Fruit fly (Drosophila melanogaster) whole organism, embryonic: ENCODE results near the gene CG10298.

Source experiments
- Ada2b ChIP-seq: fragments of 200-800 bp; sonication (Bioruptor generic); IDR thresholded peaks from 2 replicates; pipeline ENCODE4 v1.3.6; 2022; ENCODE audit warnings: missing biosample characterization, missing genetic modification characterization
- Adf1 ChIP-seq: fragments of 200-800 bp; sonication (Bioruptor generic); IDR thresholded peaks from 2 replicates; pipeline ENCODE4 v1.3.6; 2022; ENCODE audit warnings: missing biosample characterization, missing genetic modification characterization
- Bteb2 ChIP-seq: fragments of 200-800 bp; sonication (Bioruptor generic); optimal IDR thresholded peaks from 2 replicates; lab custom pipeline; 2016; ENCODE audit warnings: missing biosample characterization, missing genetic modification characterization
- CG10431 ChIP-seq: fragments of 200-800 bp; sonication (Bioruptor generic); optimal IDR thresholded peaks from 3 replicates; lab custom pipeline; 2018; ENCODE audit warnings: missing biosample characterization, mild to moderate bottlenecking, missing genetic modification characterization
- CG12104 ChIP-seq: fragments of 200-800 bp; sonication (Bioruptor generic); optimal IDR thresholded peaks from 3 replicates; lab custom pipeline; 2016; ENCODE audit warnings: missing biosample characterization, missing genetic modification characterization
- CG12391 ChIP-seq: fragments of 200-800 bp; sonication (Bioruptor generic); optimal IDR thresholded peaks from 3 replicates; lab custom pipeline; 2018; ENCODE audit warnings: missing biosample characterization, mild to moderate bottlenecking, missing genetic modification characterization, moderate library complexity
- CG13424 ChIP-seq: fragments of 200-800 bp; sonication (Bioruptor generic); optimal IDR thresholded peaks from 2 replicates; lab custom pipeline; 2019; ENCODE audit warnings: missing biosample characterization, mild to moderate bottlenecking, missing genetic modification characterization, moderate library complexity
- CG14860 ChIP-seq: fragments of 200-800 bp; sonication (Bioruptor generic); IDR thresholded peaks from 3 replicates; pipeline ENCODE4 v1.3.6; 2022; ENCODE audit warnings: missing biosample characterization, missing genetic modification characterization; ENCODE audit not compliant: partially characterized antibody
- CG15073 ChIP-seq: fragments of 200-800 bp; sonication (Bioruptor generic); optimal IDR thresholded peaks from 2 replicates; lab custom pipeline; 2016; ENCODE audit warnings: missing biosample characterization, missing genetic modification characterization
- CG16813 ChIP-seq: fragments of 200-800 bp; sonication (Bioruptor generic); IDR thresholded peaks from 3 replicates; pipeline ENCODE4 v1.3.6; 2022; ENCODE audit warnings: missing biosample characterization, missing genetic modification characterization; ENCODE audit not compliant: partially characterized antibody
- CG18262 ChIP-seq: fragments of 200-800 bp; optimal IDR thresholded peaks from 3 replicates; lab custom pipeline; 2019; ENCODE audit warnings: missing biosample characterization, mild to moderate bottlenecking, missing genetic modification characterization, moderate library complexity
- CG2712 ChIP-seq: fragments of 200-800 bp; optimal IDR thresholded peaks from 3 replicates; lab custom pipeline; 2019; ENCODE audit warnings: missing biosample characterization, mild to moderate bottlenecking, missing genetic modification characterization, moderate library complexity
- CG3281 ChIP-seq: fragments of 200-800 bp; sonication (Bioruptor generic); optimal IDR thresholded peaks from 3 replicates; lab custom pipeline; 2017; ENCODE audit warnings: missing biosample characterization, mild to moderate bottlenecking, missing genetic modification characterization
- CG5245 ChIP-seq: fragments of 200-800 bp; sonication (Bioruptor generic); optimal IDR thresholded peaks from 3 replicates; lab custom pipeline; 2016; ENCODE audit warnings: missing biosample characterization, missing genetic modification characterization
- CG6175 ChIP-seq: fragments of 200-800 bp; sonication (Bioruptor generic); IDR thresholded peaks from 3 replicates; pipeline ENCODE4 v1.3.6; 2022; ENCODE audit warnings: missing biosample characterization, missing genetic modification characterization
- CG6813 ChIP-seq: fragments of 200-800 bp; sonication (Bioruptor generic); optimal IDR thresholded peaks from 2 replicates; lab custom pipeline; 2017; ENCODE audit warnings: missing biosample characterization, missing genetic modification characterization, mild to moderate bottlenecking, moderate library complexity, missing genetic modification reagents
- CG8359 ChIP-seq: fragments of 200-800 bp; sonication (Bioruptor generic); optimal IDR thresholded peaks from 2 replicates; lab custom pipeline; 2017; ENCODE audit warnings: missing biosample characterization, mild to moderate bottlenecking, missing genetic modification characterization, borderline replicate concordance
- Doc3 ChIP-seq: fragments of 200-800 bp; sonication (Bioruptor generic); IDR thresholded peaks from 3 replicates; pipeline ENCODE4 v1.3.6; 2022; ENCODE audit warnings: missing biosample characterization, missing genetic modification characterization; ENCODE audit not compliant: partially characterized antibody
- H2.0 ChIP-seq: fragments of 200-800 bp; sonication (Bioruptor generic); IDR thresholded peaks from 2 replicates; pipeline ENCODE4 v1.3.6; 2022; ENCODE audit warnings: missing biosample characterization, missing genetic modification characterization
- Hmr ChIP-seq: fragments of 200-800 bp; sonication (Bioruptor generic); optimal IDR thresholded peaks from 3 replicates; lab custom pipeline; 2017; ENCODE audit warnings: mild to moderate bottlenecking, missing biosample characterization, missing genetic modification reagents, missing genetic modification characterization
- Hr3 ChIP-seq: fragments of 200-800 bp; sonication (Bioruptor generic); optimal IDR thresholded peaks from 3 replicates; lab custom pipeline; 2016; ENCODE audit warnings: missing biosample characterization, missing genetic modification characterization
- Lpt ChIP-seq: fragments of >200 bp; optimal IDR thresholded peaks from 2 replicates; lab custom pipeline; 2018; ENCODE audit warnings: missing biosample characterization, missing genetic modification characterization
- Mad ChIP-seq: fragments of 200-800 bp; sonication (Bioruptor generic); optimal IDR thresholded peaks from 2 replicates; lab custom pipeline; 2016; ENCODE audit warnings: missing biosample characterization, missing genetic modification characterization
- Nf-YA ChIP-seq: fragments of 200-800 bp; sonication (Bioruptor generic); IDR thresholded peaks from 2 replicates; pipeline ENCODE4 v1.3.6; 2022; ENCODE audit warnings: missing biosample characterization, missing genetic modification characterization
- Oaz ChIP-seq: fragments of 200-800 bp; sonication (Bioruptor generic); IDR thresholded peaks from 2 replicates; pipeline ENCODE4 v1.3.6; 2022; ENCODE audit warnings: missing biosample characterization, missing genetic modification characterization
- Optix ChIP-seq: fragments of 200-800 bp; sonication (Bioruptor generic); IDR thresholded peaks from 3 replicates; pipeline ENCODE4 v1.3.6; 2022; ENCODE audit warnings: missing biosample characterization, missing genetic modification characterization
- PHDP ChIP-seq: fragments of 200-800 bp; sonication (Bioruptor generic); optimal IDR thresholded peaks from 3 replicates; lab custom pipeline; 2018; ENCODE audit warnings: missing biosample characterization, mild to moderate bottlenecking, missing genetic modification characterization, moderate library complexity
- Xbp1 ChIP-seq: fragments of 200-800 bp; sonication (Bioruptor generic); optimal IDR thresholded peaks from 3 replicates; lab custom pipeline; 2016; ENCODE audit warnings: missing biosample characterization, mild to moderate bottlenecking, missing genetic modification characterization
- ash1 ChIP-seq: fragments of 200-800 bp; sonication (Bioruptor generic); optimal IDR thresholded peaks from 2 replicates; lab custom pipeline; 2018; ENCODE audit warnings: missing biosample characterization, mild to moderate bottlenecking, missing genetic modification characterization
- chif ChIP-seq, 2 experiments: fragments of 200-800 bp; sonication (Bioruptor generic); optimal IDR thresholded peaks; 3 replicates each; lab custom pipeline; 2016; ENCODE audit warnings: missing biosample characterization in 2 of 2, missing genetic modification characterization in 2 of 2
- crol ChIP-seq: fragments of 200-800 bp; sonication (Bioruptor generic); IDR thresholded peaks from 2 replicates; pipeline ENCODE4 v1.3.6; 2022; ENCODE audit warnings: missing biosample characterization, missing genetic modification characterization
- crp ChIP-seq, 2 experiments: fragments of 200-800 bp; sonication (Bioruptor generic); optimal IDR thresholded peaks; 2 replicates in 1 of 2; 3 replicates in 1 of 2; lab custom pipeline; 2017; ENCODE audit warnings: missing biosample characterization in 2 of 2, missing genetic modification characterization in 2 of 2, mild to moderate bottlenecking in 1 of 2, moderate library complexity in 1 of 2
- dpn ChIP-seq, 2 experiments: fragments of 200-800 bp; sonication (Bioruptor generic); optimal IDR thresholded peaks; 3 replicates each; lab custom pipeline; 2016; ENCODE audit warnings: missing biosample characterization in 2 of 2, missing genetic modification characterization in 2 of 2
- fu2 ChIP-seq: fragments of 200-800 bp; sonication (Bioruptor generic); optimal IDR thresholded peaks from 2 replicates; lab custom pipeline; 2016; ENCODE audit warnings: missing biosample characterization, missing genetic modification characterization
- gcm ChIP-seq: fragments of 200-800 bp; sonication (Bioruptor generic); optimal IDR thresholded peaks from 2 replicates; lab custom pipeline; 2019; ENCODE audit warnings: missing biosample characterization, mild to moderate bottlenecking, missing genetic modification characterization, moderate library complexity
- hb ChIP-seq: fragments of 200-800 bp; sonication (Bioruptor generic); IDR thresholded peaks from 3 replicates; pipeline ENCODE4 v1.3.6; 2022; ENCODE audit warnings: missing biosample characterization, missing genetic modification characterization; ENCODE audit not compliant: partially characterized antibody
- her ChIP-seq: fragments of 200-800 bp; sonication (Bioruptor generic); optimal IDR thresholded peaks from 2 replicates; lab custom pipeline; 2016; ENCODE audit warnings: missing biosample characterization, missing genetic modification characterization
- ind ChIP-seq: fragments of 200-800 bp; sonication (Bioruptor generic); optimal IDR thresholded peaks from 3 replicates; lab custom pipeline; 2016; ENCODE audit warnings: missing biosample characterization, missing genetic modification characterization
- lbe ChIP-seq: fragments of 200-800 bp; sonication (Bioruptor generic); optimal IDR thresholded peaks from 2 replicates; lab custom pipeline; 2016; ENCODE audit warnings: missing biosample characterization, mild to moderate bottlenecking, missing genetic modification characterization
- nerfin-1 ChIP-seq: fragments of 200-800 bp; sonication (Bioruptor generic); optimal IDR thresholded peaks from 3 replicates; lab custom pipeline; 2019; ENCODE audit warnings: missing biosample characterization, mild to moderate bottlenecking, missing genetic modification characterization, moderate library complexity
- nom ChIP-seq: fragments of 200-800 bp; sonication (Bioruptor generic); optimal IDR thresholded peaks from 2 replicates; lab custom pipeline; 2017; ENCODE audit warnings: missing biosample characterization, missing genetic modification characterization, mild to moderate bottlenecking, moderate library complexity, missing genetic modification reagents
- peb ChIP-seq: fragments of 200-800 bp; sonication (Bioruptor generic); IDR thresholded peaks from 2 replicates; pipeline ENCODE4 v1.3.6; 2022; ENCODE audit warnings: missing biosample characterization, missing genetic modification characterization
- phol ChIP-seq: fragments of 200-800 bp; sonication (Bioruptor generic); optimal IDR thresholded peaks from 3 replicates; lab custom pipeline; 2018; ENCODE audit warnings: missing biosample characterization, mild to moderate bottlenecking, missing genetic modification characterization, moderate library complexity
- psq ChIP-seq: fragments of 200-800 bp; sonication (Bioruptor generic); optimal IDR thresholded peaks from 2 replicates; lab custom pipeline; 2017; ENCODE audit warnings: missing biosample characterization, missing genetic modification characterization
- scrt ChIP-seq: fragments of 200-800 bp; sonication (Bioruptor generic); optimal IDR thresholded peaks from 2 replicates; lab custom pipeline; 2018; ENCODE audit warnings: missing biosample characterization, mild to moderate bottlenecking, missing genetic modification characterization, moderate library complexity
- sob ChIP-seq: fragments of 200-800 bp; sonication (Bioruptor generic); IDR thresholded peaks from 2 replicates; pipeline ENCODE4 v1.3.6; 2022; ENCODE audit warnings: missing biosample characterization, missing genetic modification characterization
- ssp ChIP-seq: fragments of 200-800 bp; sonication (Bioruptor generic); IDR thresholded peaks from 2 replicates; pipeline ENCODE4 v1.3.6; 2022; ENCODE audit warnings: missing biosample characterization, missing genetic modification characterization
- stwl ChIP-seq: fragments of 200-800 bp; sonication (Bioruptor generic); optimal IDR thresholded peaks from 3 replicates; lab custom pipeline; 2018; ENCODE audit warnings: missing biosample characterization, mild to moderate bottlenecking, missing genetic modification characterization, moderate library complexity
- tap ChIP-seq: fragments of 200-800 bp; optimal IDR thresholded peaks from 3 replicates; lab custom pipeline; 2019; ENCODE audit warnings: missing biosample characterization, mild to moderate bottlenecking, missing genetic modification characterization, moderate library complexity
- tna ChIP-seq: fragments of 200-800 bp; sonication (Bioruptor generic); IDR thresholded peaks from 2 replicates; pipeline ENCODE4 v1.3.6; 2022; ENCODE audit warnings: missing biosample characterization, missing genetic modification characterization; ENCODE audit not compliant: partially characterized antibody
- unc-4 ChIP-seq: fragments of 200-800 bp; sonication (Bioruptor generic); IDR thresholded peaks from 2 replicates; pipeline ENCODE4 v1.3.6; 2022; ENCODE audit warnings: missing biosample characterization, missing genetic modification characterization; ENCODE audit not compliant: partially characterized antibody

Gene CG10298

dm6 chr3R:6380129-6380528, 37.3 kb downstream of the CG10298 start, which contains the start of the genes CG1024 and TfIIFalpha (continued):
- TF ChIP-seq nom (GFP tag; lab: Kevin White, UChicago) (no peak), CG13424 (tag; lab: Kevin White, UChicago) (peak; percentile 27), Bteb2 (no peak), CG3281 (no peak), PHDP (tag; lab: Kevin White, UChicago) (no peak), H2.0 (GFP tag; lab: Robert Waterston, UW) (no peak), fu2 (GFP tag; lab: Kevin White, UChicago) (no peak), chif (GFP tag; optimal IDR thresholded peaks at IDR 0.05; lab: Kevin White, UChicago) (no peak), unc-4 (peak; percentile 88), Xbp1 (GFP tag; lab: Kevin White, UChicago) (peak; percentile 3), Adf1 (0 out of 2 replicates have a peak, but pooled peaks have one; percentile 8), crp (GFP tag; optimal IDR thresholded peaks at IDR 0.05; lab: Kevin White, UChicago) (no peak), Lpt (GFP tag; lab: Kevin White, UChicago) (no peak), Mad (GFP tag; lab: Kevin White, UChicago) (no peak), scrt (no peak), peb (GFP tag; lab: Robert Waterston, UW) (no peak), CG5245 (no peak), ind (GFP tag; lab: Kevin White, UChicago) (no peak), her (GFP tag; lab: Kevin White, UChicago) (no peak), lbe (GFP tag; lab: Kevin White, UChicago) (peak; percentile 19), CG12391 (tag; lab: Kevin White, UChicago) (peak; percentile 36), ssp (GFP tag; lab: Robert Waterston, UW) (no peak), Ada2b (GFP tag; lab: Robert Waterston, UW) (no peak), Optix (GFP tag; lab: Robert Waterston, UW) (no peak), CG6175 (GFP tag; lab: Robert Waterston, UW) (no peak), CG15073 (no peak), CG2712 (tag; lab: Kevin White, UChicago) (peak; percentile 47), CG18262 (tag; lab: Kevin White, UChicago) (no peak), nerfin-1 (tag; lab: Kevin White, UChicago) (peak; percentile 9), tna (GFP tag; lab: Robert Waterston, UW) (peak; percentile 89), crol (GFP tag; lab: Robert Waterston, UW) (no peak), CG16813 (GFP tag; lab: Robert Waterston, UW) (peak; percentile 86), phol (tag; lab: Kevin White, UChicago) (peak; percentile 50), ash1 (GFP tag; lab: Kevin White, UChicago) (no peak), sob (0 out of 2 replicates have a peak, but pooled peaks have one; percentile 31), CG10431 (GFP tag; lab: Kevin White, UChicago) (no peak), Hmr (GFP tag; lab: Kevin White, UChicago) (no peak), CG8359 (GFP tag; lab: Kevin White, UChicago) (no peak), Nf-YA (GFP tag; lab: Robert Waterston, UW) (no peak), tap (no peak), Doc3 (GFP tag; lab: Robert Waterston, UW) (peak; percentile 92), stwl (peak; percentile 84), CG6813 (GFP tag; lab: Kevin White, UChicago) (no peak), psq (GFP tag; lab: Kevin White, UChicago) (no peak), dpn (GFP tag; optimal IDR thresholded peaks at IDR 0.05; lab: Kevin White, UChicago) (no peak), CG12104 (GFP tag; lab: Kevin White, UChicago) (no peak), gcm (GFP tag; lab: Kevin White, UChicago) (no peak), CG14860 (GFP tag; lab: Robert Waterston, UW) (peak; percentile 95), Hr3 (GFP tag; lab: Kevin White, UChicago) (no peak), Oaz (GFP tag; lab: Robert Waterston, UW) (no peak), hb (peak; percentile 88)
